Fruit fly (Drosophila melanogaster) whole organism, wandering third instar larva: Measurements from ENCODE around the gene CG10274.

Source experiments
- CG32264 ChIP-seq: fragments of 200-800 bp; sonication (Bioruptor generic); optimal IDR thresholded peaks from 2 replicates; lab custom pipeline; 2016; ENCODE audit warnings: missing biosample characterization, missing genetic modification characterization
- CG9705 ChIP-seq: fragments of 200-800 bp; sonication (Bioruptor generic); optimal IDR thresholded peaks from 2 replicates; lab custom pipeline; 2018; ENCODE audit warnings: missing biosample characterization, mild to moderate bottlenecking, missing genetic modification characterization
- CrebA ChIP-seq: fragments of 200-800 bp; sonication (Bioruptor generic); optimal IDR thresholded peaks from 2 replicates; lab custom pipeline; 2016; ENCODE audit warnings: missing biosample characterization, mild to moderate bottlenecking, missing genetic modification characterization, borderline replicate concordance
- Dfd ChIP-seq: fragments of >200 bp; optimal IDR thresholded peaks from 2 replicates; lab custom pipeline; 2017; ENCODE audit warnings: missing biosample characterization, missing genetic modification characterization
- Dif ChIP-seq: fragments of 200-275, 200-300 bp; sonication (Bioruptor generic); optimal IDR thresholded peaks from 2 replicates; lab custom pipeline; 2018; ENCODE audit warnings: missing biosample characterization, missing genetic modification characterization; ENCODE audit not compliant: partially characterized antibody
- GATAd ChIP-seq: sonication (Bioruptor generic); optimal IDR thresholded peaks from 2 replicates; lab custom pipeline; 2016; ENCODE audit warnings: missing biosample characterization, missing genetic modification characterization
- HLH106 ChIP-seq: fragments of 200-800 bp; optimal IDR thresholded peaks from 3 replicates; lab custom pipeline; 2019; ENCODE audit warnings: missing biosample characterization, mild to moderate bottlenecking, missing genetic modification characterization, moderate library complexity
- Hnf4 ChIP-seq: fragments of 200-800 bp; sonication (Bioruptor generic); optimal IDR thresholded peaks from 2 replicates; lab custom pipeline; 2016; ENCODE audit warnings: missing biosample characterization, mild to moderate bottlenecking, missing genetic modification characterization
- Hr78 ChIP-seq: fragments of >200 bp; optimal IDR thresholded peaks from 2 replicates; lab custom pipeline; 2017; ENCODE audit warnings: missing biosample characterization, missing genetic modification characterization
- Hr83 ChIP-seq: fragments of 200-300 bp; sonication (Bioruptor generic); optimal IDR thresholded peaks from 2 replicates; lab custom pipeline; 2016; ENCODE audit warnings: missing biosample characterization, mild to moderate bottlenecking, missing genetic modification characterization, moderate library complexity; ENCODE audit not compliant: poor library complexity, severe bottlenecking
- Jra ChIP-seq: sonication (Bioruptor generic); optimal IDR thresholded peaks from 2 replicates; lab custom pipeline; 2016; ENCODE audit warnings: missing biosample characterization, missing genetic modification characterization
- Mio ChIP-seq: sonication (Bioruptor generic); optimal IDR thresholded peaks from 2 replicates; lab custom pipeline; 2016; ENCODE audit warnings: missing biosample characterization, missing genetic modification characterization
- OdsH ChIP-seq: fragments of 200-800 bp; sonication (Bioruptor generic); optimal IDR thresholded peaks from 2 replicates; lab custom pipeline; 2016; ENCODE audit warnings: missing biosample characterization, mild to moderate bottlenecking, missing genetic modification characterization
- Rel ChIP-seq, 2 experiments: fragments of 200-800 bp; sonication (Bioruptor generic) in 1 of 2; optimal IDR thresholded peaks; 2 replicates in 1 of 2; 3 replicates in 1 of 2; lab custom pipeline; 2016 to 2019; ENCODE audit warnings: mild to moderate bottlenecking in 2 of 2, missing biosample characterization in 2 of 2, missing genetic modification characterization in 2 of 2, moderate library complexity in 1 of 2
- Sp1 ChIP-seq: fragments of 200-800 bp; sonication (Bioruptor generic); optimal IDR thresholded peaks from 3 replicates; lab custom pipeline; 2019; ENCODE audit warnings: missing biosample characterization, mild to moderate bottlenecking, missing genetic modification characterization, moderate library complexity
- brk ChIP-seq: fragments of 200-800 bp; sonication (Bioruptor generic); optimal IDR thresholded peaks from 2 replicates; lab custom pipeline; 2016; ENCODE audit warnings: missing biosample characterization, mild to moderate bottlenecking, missing genetic modification characterization
- dl ChIP-seq, 2 experiments: fragments of 175-275, 200-275 bp in 1 of 2; fragments of 200-275 bp in 1 of 2; sonication (Bioruptor generic); optimal IDR thresholded peaks; lab custom pipeline; 2018; ENCODE audit warnings: mild to moderate bottlenecking in 2 of 2, missing biosample characterization in 2 of 2, missing genetic modification characterization in 2 of 2, moderate library complexity in 2 of 2; ENCODE audit not compliant: partially characterized antibody in 2 of 2, insufficient read depth in 1 of 2
- dmrt93B ChIP-seq: fragments of 200-800 bp; sonication (Bioruptor generic); optimal IDR thresholded peaks from 2 replicates; lab custom pipeline; 2018; ENCODE audit warnings: missing biosample characterization, mild to moderate bottlenecking, missing genetic modification characterization
- foxo ChIP-seq, 2 experiments: fragments of 200-800 bp; sonication (Bioruptor generic); optimal IDR thresholded peaks; 2 replicates in 1 of 2; 3 replicates in 1 of 2; lab custom pipeline; 2016 to 2017; ENCODE audit warnings: missing biosample characterization in 2 of 2, missing genetic modification characterization in 2 of 2
- fru ChIP-seq: fragments of 200-800 bp; sonication (Bioruptor generic); optimal IDR thresholded peaks from 3 replicates; lab custom pipeline; 2016; ENCODE audit warnings: missing biosample characterization, mild to moderate bottlenecking, missing genetic modification characterization
- h ChIP-seq: fragments of 200-800 bp; sonication (Bioruptor generic); optimal IDR thresholded peaks from 3 replicates; lab custom pipeline; 2016; ENCODE audit warnings: missing biosample characterization, mild to moderate bottlenecking, missing genetic modification characterization
- lola ChIP-seq: fragments of >200 bp; optimal IDR thresholded peaks from 2 replicates; lab custom pipeline; 2017; ENCODE audit warnings: missing biosample characterization, missing genetic modification characterization
- pan ChIP-seq: fragments of >200 bp; optimal IDR thresholded peaks from 2 replicates; lab custom pipeline; 2017
- psq ChIP-seq: fragments of 200-800 bp; sonication (Bioruptor generic); optimal IDR thresholded peaks from 3 replicates; lab custom pipeline; 2017; ENCODE audit warnings: missing biosample characterization, mild to moderate bottlenecking, missing genetic modification characterization, moderate library complexity
- rgr ChIP-seq: fragments of 200-800 bp; sonication (Bioruptor generic); optimal IDR thresholded peaks from 3 replicates; lab custom pipeline; 2016; ENCODE audit warnings: missing biosample characterization, mild to moderate bottlenecking, missing genetic modification characterization
- sage ChIP-seq: fragments of 200-800 bp; sonication (Bioruptor generic); optimal IDR thresholded peaks from 2 replicates; lab custom pipeline; 2016; ENCODE audit warnings: missing biosample characterization, mild to moderate bottlenecking, missing genetic modification characterization
- sv ChIP-seq: fragments of 200-800 bp; sonication (Bioruptor generic); optimal IDR thresholded peaks from 3 replicates; lab custom pipeline; 2016; ENCODE audit warnings: missing biosample characterization, missing genetic modification characterization
- woc ChIP-seq: sonication (Bioruptor generic); optimal IDR thresholded peaks from 2 replicates; lab custom pipeline; 2016; ENCODE audit warnings: missing biosample characterization, mild to moderate bottlenecking, missing genetic modification characterization

CG10274 gene

DNA sequence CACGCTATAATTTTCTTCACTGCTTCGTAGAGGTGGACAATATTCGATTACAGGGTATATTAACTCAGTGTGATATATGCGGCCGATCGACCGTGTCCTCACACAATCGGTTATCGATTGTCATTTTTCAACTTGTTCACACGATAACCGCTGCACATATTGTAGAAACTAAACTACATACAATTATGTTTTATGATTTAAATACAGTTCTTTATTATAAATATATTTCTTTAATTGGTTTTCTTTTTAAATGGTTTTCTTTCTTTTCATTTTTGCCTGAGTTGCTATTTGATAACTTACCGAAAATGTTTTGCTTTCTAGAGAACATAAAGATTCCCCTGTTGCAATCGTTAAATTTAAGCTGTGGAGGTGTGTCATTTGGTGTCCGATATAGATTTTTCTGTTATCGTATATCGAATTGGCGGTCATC is 7.8 kb downstream of the CG10274 start, which contains the start of the genes fmt and CG7376:
Gene fmt (minus strand): TSS at position 55 of the 430 bp plus-strand sequence.
Gene CG7376 (plus strand): TSS at position 423 of the 430 bp plus-strand sequence.
- TF ChIP-seq OdsH (peak; percentile 37), lola (GFP tag; lab: Kevin White, UChicago) (no peak), sv (peak; percentile 6)

DNA sequence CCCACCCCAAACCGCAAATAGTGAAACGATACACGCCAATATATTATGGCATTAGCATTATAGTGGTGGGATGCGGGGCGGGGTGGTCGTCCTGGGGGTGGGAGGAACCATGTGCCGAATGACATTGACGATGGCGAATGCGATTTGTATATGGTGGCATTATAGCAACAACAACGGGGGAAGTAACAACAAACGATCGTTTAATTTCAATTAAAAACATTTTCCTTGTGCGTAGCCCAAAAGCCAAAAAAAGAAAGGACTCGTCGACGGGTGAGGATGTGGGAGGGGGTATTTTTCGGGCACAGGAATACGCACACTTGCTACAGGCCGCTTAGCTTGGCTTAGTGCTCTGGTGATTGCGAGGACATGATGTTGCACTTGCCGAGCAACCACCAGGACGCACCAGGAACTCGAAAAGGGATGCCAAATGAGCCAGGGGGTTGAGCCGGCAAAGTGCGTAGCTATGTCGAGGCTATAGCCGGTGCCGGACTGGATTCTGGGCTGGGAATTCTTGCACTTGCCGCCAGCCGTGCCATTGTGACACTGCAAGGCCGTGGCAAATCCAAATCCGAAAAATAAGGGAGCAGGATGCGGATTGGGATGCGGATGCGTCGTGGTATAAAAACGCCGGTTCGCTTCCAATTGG is 19.0 kb downstream of the CG10274 start, which contains the start of gene Prdm13:
Gene Prdm13 (plus strand): TSS at position 645 of the 646 bp plus-strand sequence.
- no peak for TF ChIP-seq Hnf4
- TF ChIP-seq, all 38 proteins: peak for 0

DNA sequence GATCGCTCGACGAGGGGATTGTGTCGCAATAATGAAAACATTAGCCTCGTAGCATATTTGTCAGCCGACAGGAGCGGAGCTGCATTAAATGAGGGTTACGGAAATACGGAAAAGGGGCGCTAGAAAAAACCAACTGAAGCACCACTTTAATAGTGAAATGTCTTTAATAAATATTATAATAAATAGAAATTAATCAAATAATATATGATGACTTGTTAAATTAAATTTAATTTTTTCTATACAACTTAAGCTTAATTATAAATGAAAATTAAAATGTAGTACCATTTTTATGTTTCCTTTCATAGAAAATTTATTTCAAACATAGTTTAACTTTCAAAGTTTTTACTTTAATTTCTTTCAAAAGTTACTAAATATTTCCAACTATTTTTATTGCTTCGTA is 19.6 kb downstream of the CG10274 start:
- TF ChIP-seq Jra (GFP tag; lab: Kevin White, UChicago) (no peak), CG32264 (GFP tag; lab: Kevin White, UChicago) (no peak), sage (no peak), CG9705 (no peak), rgr (GFP tag; lab: Kevin White, UChicago) (no peak)

DNA sequence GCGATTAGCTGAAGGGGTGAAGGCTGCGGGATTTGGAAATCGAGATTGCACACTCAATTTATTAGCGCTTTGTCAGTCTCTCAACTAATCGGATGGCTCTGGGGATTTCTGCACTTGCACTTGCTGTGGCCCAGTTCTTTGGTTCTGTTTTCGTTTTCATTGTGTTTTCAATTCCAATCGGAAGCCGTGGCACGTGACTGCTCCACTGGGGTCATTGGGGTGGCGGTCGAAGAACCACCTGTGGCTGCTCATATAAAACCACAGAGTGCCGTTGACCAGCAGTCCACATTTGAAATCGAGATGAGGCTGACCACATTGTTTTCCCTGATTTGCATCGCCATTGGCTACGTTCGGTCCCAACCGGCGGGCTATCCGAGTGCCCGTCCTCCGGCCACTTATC is 21.1 kb downstream of the CG10274 start, which contains the start of gene Cpr65Az:
Gene Cpr65Az (plus strand): TSS at position 301 of the 400 bp plus-strand sequence.
- no peak for TF ChIP-seq sv
- TF ChIP-seq foxo (GFP tag; optimal IDR thresholded peaks at IDR 0.05; lab: Kevin White, UChicago) = no peak
- TF ChIP-seq, all 38 proteins: peak for 0

DNA sequence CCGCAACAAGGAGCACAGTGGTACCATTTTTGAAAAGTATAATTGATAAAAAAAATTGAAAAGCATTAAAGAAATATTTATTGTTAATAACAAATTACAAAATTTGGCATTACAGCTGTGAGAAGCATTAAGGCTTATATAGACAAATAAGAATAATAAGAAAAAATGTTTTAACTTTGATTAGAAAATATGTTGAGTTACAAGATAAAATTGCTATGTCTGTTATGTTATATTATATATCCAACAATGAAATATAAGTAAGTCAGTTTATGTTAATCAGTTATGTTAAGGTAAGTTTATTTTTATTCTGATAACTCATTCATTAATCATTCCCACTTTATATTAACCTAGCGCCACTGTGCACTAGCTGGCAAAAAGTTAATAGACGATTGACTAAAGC is 21.8 kb downstream of the CG10274 start:
- TF ChIP-seq dl (GFP tag; optimal IDR thresholded peaks at IDR 0.05; lab: Kevin White, UChicago; ENCODE audit: insufficient read depth in 1 of 2, partially characterized antibody in 2 of 2) (no peak), Jra (GFP tag; lab: Kevin White, UChicago) (no peak), HLH106 (tag; lab: Kevin White, UChicago) (no peak), Rel (GFP tag; optimal IDR thresholded peaks at IDR 0.05; lab: Kevin White, UChicago) (no peak), Rel (tag; optimal IDR thresholded peaks at IDR 0.05; lab: Kevin White, UChicago) (no peak), rgr (GFP tag; lab: Kevin White, UChicago) (no peak), Hr83 (GFP tag; lab: Kevin White, UChicago) (no peak), sv (no peak), dmrt93B (GFP tag; lab: Kevin White, UChicago) (no peak), sage (no peak), Dif (GFP tag; lab: Kevin White, UChicago) (no peak), Hnf4 (no peak), woc (GFP tag; lab: Kevin White, UChicago) (no peak), Dfd (no peak), psq (GFP tag; lab: Kevin White, UChicago) (no peak), CG9705 (no peak), pan (lab: Kevin White, UChicago) (no peak)

DNA sequence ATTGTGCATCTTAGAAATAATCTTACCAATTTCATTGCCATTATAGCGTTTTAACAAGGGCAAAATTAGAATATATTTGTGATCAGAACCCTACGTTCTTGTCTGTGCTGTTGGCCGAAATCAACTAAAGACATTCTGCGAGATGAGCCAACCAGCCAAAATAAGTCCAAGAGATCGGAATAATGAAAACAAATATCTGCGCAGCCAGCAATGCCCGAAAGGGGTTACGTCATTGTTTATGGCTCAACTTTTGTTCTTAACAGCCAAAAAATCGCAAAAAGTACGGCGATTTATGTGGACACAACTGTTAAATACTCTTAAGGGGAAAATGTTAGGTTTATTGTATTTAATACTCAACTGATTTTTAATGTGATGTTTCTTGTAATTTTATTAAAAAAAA is 23.1 kb downstream of the CG10274 start, which contains the start of gene Cpr65Ay:
Gene Cpr65Ay (minus strand): TSS at position 101 of the 400 bp plus-strand sequence.
- TF ChIP-seq OdsH (no peak), fru (GFP tag; lab: Kevin White, UChicago) (no peak), Sp1 (no peak), psq (GFP tag; lab: Kevin White, UChicago) (no peak), HLH106 (tag; lab: Kevin White, UChicago) (no peak), CG32264 (GFP tag; lab: Kevin White, UChicago) (no peak), CrebA (GFP tag; lab: Kevin White, UChicago) (no peak), Mio (GFP tag; lab: Kevin White, UChicago) (no peak), woc (GFP tag; lab: Kevin White, UChicago) (no peak), h (no peak), rgr (GFP tag; lab: Kevin White, UChicago) (no peak), Hr83 (GFP tag; lab: Kevin White, UChicago) (no peak), dmrt93B (GFP tag; lab: Kevin White, UChicago) (no peak), Hr78 (no peak), CG9705 (no peak), brk (GFP tag; lab: Kevin White, UChicago) (no peak), GATAd (GFP tag; lab: Kevin White, UChicago) (no peak), dl (GFP tag; optimal IDR thresholded peaks at IDR 0.05; lab: Kevin White, UChicago; ENCODE audit: insufficient read depth in 1 of 2, partially characterized antibody in 2 of 2) (no peak), pan (lab: Kevin White, UChicago) (no peak)
